Worm (Caenorhabditis elegans): ENCODE data around the gene dsb-3.
A peak's percentile ranks its signal among the peaks of the same experiment; 100 is the strongest.

Gene dsb-3

DNA sequence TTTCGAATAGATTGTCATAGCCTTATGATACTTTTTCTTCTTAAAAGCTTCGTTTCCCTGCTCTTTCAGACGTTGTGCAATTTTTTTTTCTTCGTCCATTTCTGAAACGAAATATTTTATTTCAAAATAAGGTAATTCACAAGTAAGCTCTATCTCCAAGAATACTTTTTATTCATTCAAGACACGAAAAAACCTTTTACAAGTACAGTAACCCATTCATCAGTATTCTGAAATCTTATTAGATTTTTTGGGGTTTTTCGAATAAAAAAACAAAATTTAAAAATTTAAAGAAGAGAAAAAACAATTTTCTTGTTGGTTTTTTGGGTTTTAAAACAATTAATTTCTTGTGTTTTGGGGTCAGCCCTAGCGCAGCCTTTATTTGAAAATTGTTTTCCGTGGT is 19.4 kb upstream of the dsb-3 start, which contains the start of gene rpap-3:
rpap-3 (minus strand) TSS at position 101 of the 400 bp plus-strand sequence.
- TF ChIP-seq pat-9 (tag; optimal IDR thresholded peaks at IDR 0.05), result no peak
- TF ChIP-seq hlh-30 (tag; optimal IDR thresholded peaks at IDR 0.05; ENCODE audit: insufficient read depth), result no peak
- no peak for TF ChIP-seq ceh-2 (tag; optimal IDR thresholded peaks at IDR 0.05)
- TF ChIP-seq lim-6 (tag; optimal IDR thresholded peaks at IDR 0.05), result no peak
- no peak for TF ChIP-seq ceh-24 (tag; optimal IDR thresholded peaks at IDR 0.05)
- TF ChIP-seq ceh-48 (tag; optimal IDR thresholded peaks at IDR 0.05), result no peak
- TF ChIP-seq gmeb-2 (tag; optimal IDR thresholded peaks at IDR 0.05), result no peak
- no peak for TF ChIP-seq sox-2 (GFP tag; IDR thresholded peaks at IDR 0.05)
- no peak for TF ChIP-seq odd-2 (tag; optimal IDR thresholded peaks at IDR 0.05)

ce11 chrIV:7775725-7776124 is 16.3 kb upstream of the dsb-3 start, which contains the start of gene swd-2.1:
Gene swd-2.1, plus strand, starts transcription at chrIV:7776025.
- no peak for TF ChIP-seq sdc-2 (tag; optimal IDR thresholded peaks at IDR 0.05)
- no peak for TF ChIP-seq elt-4 (tag; optimal IDR thresholded peaks at IDR 0.05)
- TF ChIP-seq odd-2 (tag; optimal IDR thresholded peaks at IDR 0.05), result no peak
- no peak for TF ChIP-seq syd-9 (tag; optimal IDR thresholded peaks at IDR 0.05)
- no peak for TF ChIP-seq tbx-2 (tag; optimal IDR thresholded peaks at IDR 0.05)
- no peak for TF ChIP-seq che-1 (tag; optimal IDR thresholded peaks at IDR 0.05)
- TF ChIP-seq tbx-7 (tag; optimal IDR thresholded peaks at IDR 0.05), result no peak
- no peak for TF ChIP-seq pat-9 (tag; optimal IDR thresholded peaks at IDR 0.05)

- no peak for TF ChIP-seq npax-4 (tag; optimal IDR thresholded peaks at IDR 0.05)
- TF ChIP-seq sox-4 (tag; optimal IDR thresholded peaks at IDR 0.05), result no peak
- peak; percentile 18 for TF ChIP-seq nfya-1 (tag; optimal IDR thresholded peaks at IDR 0.05)
Observed at ce11 chrIV:7774206-7774605, 14.8 kb upstream of the dsb-3 start, which contains the start of the genes hcf-1 and swd-2.2. Gene hcf-1, minus strand, starts transcription at chrIV:7774275. Gene swd-2.2, plus strand, starts transcription at chrIV:7774411.

DNA sequence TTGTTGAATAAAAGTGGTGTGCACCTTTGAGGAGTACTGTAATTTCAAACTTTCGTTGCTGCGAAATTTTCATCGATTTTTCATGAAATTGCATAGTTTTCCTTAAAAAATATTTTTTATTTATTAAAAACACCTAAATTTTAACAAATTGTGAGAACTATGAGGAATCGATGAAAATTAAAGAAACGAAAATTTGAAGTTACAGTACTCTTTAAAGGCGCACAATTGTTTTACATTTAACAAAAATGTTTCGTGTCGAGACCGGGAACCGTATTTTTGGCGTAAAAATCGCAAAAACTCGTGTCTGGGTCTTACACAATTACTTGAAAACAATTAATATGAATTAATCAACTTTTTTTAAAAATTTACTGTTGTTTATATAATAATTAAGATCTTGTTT is 10.7 kb upstream of the dsb-3 start, which contains the start of gene rdl-1:
rdl-1 (minus strand) TSS at position 101 of the 400 bp plus-strand sequence.
- TF ChIP-seq hlh-30 (tag; optimal IDR thresholded peaks at IDR 0.05; ENCODE audit: insufficient read depth) (no peak), ceh-34 (tag; optimal IDR thresholded peaks at IDR 0.05) (no peak), mec-3 (tag; optimal IDR thresholded peaks at IDR 0.05; ENCODE audit: borderline replicate concordance) (no peak), ahr-1 (tag; optimal IDR thresholded peaks at IDR 0.05) (no peak), elt-4 (tag; optimal IDR thresholded peaks at IDR 0.05) (no peak), eyg-1 (tag; optimal IDR thresholded peaks at IDR 0.05) (no peak), ttx-3 (tag; optimal IDR thresholded peaks at IDR 0.05) (no peak)

DNA sequence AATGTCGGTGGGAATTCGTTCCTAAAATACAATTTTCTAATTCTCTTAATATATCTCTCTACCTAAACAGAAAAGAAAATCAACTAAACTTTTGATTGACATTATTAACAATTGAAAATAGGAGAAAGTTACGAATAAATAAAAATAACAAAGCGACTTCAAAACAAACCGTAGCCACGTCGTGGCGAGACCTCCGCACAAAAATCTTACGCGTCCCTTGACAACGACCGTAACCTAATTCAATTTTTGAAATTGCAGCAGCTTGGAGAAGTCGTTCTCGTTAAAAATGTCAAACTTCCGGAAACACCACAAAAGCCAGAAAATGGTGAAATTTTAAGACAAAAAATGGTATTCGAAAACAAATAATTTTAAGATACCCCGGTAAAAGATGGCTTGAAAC is 4.9 kb upstream of the dsb-3 start:
- TF ChIP-seq ttx-3 (tag; optimal IDR thresholded peaks at IDR 0.05) (no peak), dve-1 (tag; optimal IDR thresholded peaks at IDR 0.05) (no peak), ceh-34 (tag; optimal IDR thresholded peaks at IDR 0.05) (no peak), lim-6 (tag; optimal IDR thresholded peaks at IDR 0.05) (no peak), ceh-14 (tag; optimal IDR thresholded peaks at IDR 0.05) (no peak), madf-2 (tag; optimal IDR thresholded peaks at IDR 0.05) (no peak), unc-42 (tag; optimal IDR thresholded peaks at IDR 0.05) (no peak), elt-2 (tag; optimal IDR thresholded peaks at IDR 0.05) (no peak), unc-55 (GFP tag; optimal IDR thresholded peaks at IDR 0.05) (no peak)

ce11 chrIV:7763748-7764147 is 4.3 kb upstream of the dsb-3 start, which contains the start of the genes C46A5.6 and C46A5.1:
Gene C46A5.6, minus strand, starts transcription at chrIV:7763848.
Gene C46A5.1, plus strand, starts transcription at chrIV:7763931.
- no peak for TF ChIP-seq sox-2 (GFP tag; IDR thresholded peaks at IDR 0.05)
- TF ChIP-seq unc-55 (GFP tag; optimal IDR thresholded peaks at IDR 0.05), result no peak
- no peak for TF ChIP-seq pha-2 (tag; optimal IDR thresholded peaks at IDR 0.05)
- TF ChIP-seq pros-1 (tag; optimal IDR thresholded peaks at IDR 0.05), result no peak
- no peak for TF ChIP-seq pag-3 (tag; optimal IDR thresholded peaks at IDR 0.05; ENCODE audit: borderline replicate concordance)
- TF ChIP-seq ceh-22 (tag; optimal IDR thresholded peaks at IDR 0.05), result no peak
- TF ChIP-seq ceh-18 (tag; optimal IDR thresholded peaks at IDR 0.05), result no peak
- TF ChIP-seq pha-4 (tag; optimal IDR thresholded peaks at IDR 0.05), result no peak
- TF ChIP-seq hlh-6 (tag; optimal IDR thresholded peaks at IDR 0.05), result no peak
